Fruit fly (Drosophila melanogaster) whole organism, embryonic: ENCODE data around the gene CG34451.

Source experiments
- Aef1 ChIP-seq: fragments of 200-800 bp; sonication (Bioruptor generic); IDR thresholded peaks from 3 replicates; pipeline ENCODE4 v1.3.6; 2022; ENCODE audit warnings: missing biosample characterization, missing genetic modification characterization
- Antp ChIP-seq: fragments of 200-800 bp; sonication (Bioruptor generic); optimal IDR thresholded peaks from 3 replicates; lab custom pipeline; 2016; ENCODE audit warnings: missing biosample characterization, missing genetic modification characterization
- CG10543 ChIP-seq: fragments of 200-800 bp; sonication (Bioruptor generic); optimal IDR thresholded peaks from 3 replicates; lab custom pipeline; 2017; ENCODE audit warnings: missing biosample characterization, mild to moderate bottlenecking, missing genetic modification characterization, moderate library complexity
- CG11398 ChIP-seq: fragments of 200-800 bp; sonication (Bioruptor generic); optimal IDR thresholded peaks from 2 replicates; lab custom pipeline; 2016; ENCODE audit warnings: missing biosample characterization, missing genetic modification characterization
- CG13123 ChIP-seq: fragments of 200-800 bp; sonication (Bioruptor generic); optimal IDR thresholded peaks from 2 replicates; lab custom pipeline; 2016; ENCODE audit warnings: missing biosample characterization, missing genetic modification characterization
- CG13296 ChIP-seq: fragments of 200-800 bp; sonication (Bioruptor generic); optimal IDR thresholded peaks from 3 replicates; lab custom pipeline; 2018; ENCODE audit warnings: missing biosample characterization, mild to moderate bottlenecking, missing genetic modification characterization
- CG13775 ChIP-seq: fragments of 200-800 bp; sonication (Bioruptor generic); optimal IDR thresholded peaks from 3 replicates; lab custom pipeline; 2017; ENCODE audit warnings: missing biosample characterization, mild to moderate bottlenecking, missing genetic modification characterization
- CG14014 ChIP-seq: fragments of 200-800 bp; sonication (Bioruptor generic); IDR thresholded peaks from 2 replicates; pipeline ENCODE4 v1.3.6; 2022; ENCODE audit warnings: missing biosample characterization, missing genetic modification characterization
- CG14441 ChIP-seq: fragments of 200-800 bp; sonication (Bioruptor generic); IDR thresholded peaks from 2 replicates; pipeline ENCODE4 v1.3.6; 2022; ENCODE audit warnings: missing biosample characterization, missing genetic modification characterization
- CG14710 ChIP-seq: fragments of 200-800 bp; sonication (Bioruptor generic); optimal IDR thresholded peaks from 3 replicates; lab custom pipeline; 2019; ENCODE audit warnings: missing biosample characterization, mild to moderate bottlenecking, missing genetic modification characterization, moderate library complexity
- CG14860 ChIP-seq: fragments of 200-800 bp; sonication (Bioruptor generic); IDR thresholded peaks from 3 replicates; pipeline ENCODE4 v1.3.6; 2022; ENCODE audit warnings: missing biosample characterization, missing genetic modification characterization; ENCODE audit not compliant: partially characterized antibody
- CG15073 ChIP-seq: fragments of 200-800 bp; sonication (Bioruptor generic); optimal IDR thresholded peaks from 2 replicates; lab custom pipeline; 2016; ENCODE audit warnings: missing biosample characterization, missing genetic modification characterization
- CG17385 ChIP-seq: fragments of 200-800 bp; sonication (Bioruptor generic); optimal IDR thresholded peaks from 3 replicates; lab custom pipeline; 2018; ENCODE audit warnings: missing biosample characterization, mild to moderate bottlenecking, missing genetic modification characterization
- CG17802 ChIP-seq: fragments of 200-800 bp; sonication (Bioruptor generic); optimal IDR thresholded peaks from 2 replicates; lab custom pipeline; 2018; ENCODE audit warnings: missing biosample characterization, mild to moderate bottlenecking, missing genetic modification characterization, moderate library complexity
- CG30020 ChIP-seq: fragments of 200-800 bp; optimal IDR thresholded peaks from 2 replicates; lab custom pipeline; 2019; ENCODE audit warnings: missing biosample characterization, mild to moderate bottlenecking, missing genetic modification characterization, moderate library complexity
- CG3065 ChIP-seq: fragments of 200-800 bp; sonication (Bioruptor generic); optimal IDR thresholded peaks from 2 replicates; lab custom pipeline; 2016; ENCODE audit warnings: missing biosample characterization, missing genetic modification characterization
- CG31441 ChIP-seq: fragments of 200-800 bp; sonication (Bioruptor generic); IDR thresholded peaks from 2 replicates; pipeline ENCODE4 v1.3.6; 2022; ENCODE audit warnings: missing biosample characterization, missing genetic modification characterization
- CG3281 ChIP-seq: fragments of 200-800 bp; sonication (Bioruptor generic); optimal IDR thresholded peaks from 3 replicates; lab custom pipeline; 2017; ENCODE audit warnings: missing biosample characterization, mild to moderate bottlenecking, missing genetic modification characterization
- CG6689 ChIP-seq: fragments of 200-800 bp; sonication (Bioruptor generic); IDR thresholded peaks from 2 replicates; pipeline ENCODE4 v1.3.6; 2022; ENCODE audit warnings: missing biosample characterization, missing genetic modification characterization
- CG8765 ChIP-seq: fragments of 200-800 bp; sonication (Bioruptor generic); IDR thresholded peaks from 2 replicates; pipeline ENCODE4 v1.3.6; 2022; ENCODE audit warnings: missing biosample characterization, missing genetic modification characterization
- CG9437 ChIP-seq: fragments of 200-800 bp; sonication (Bioruptor generic); optimal IDR thresholded peaks from 2 replicates; lab custom pipeline; 2018; ENCODE audit warnings: missing biosample characterization, mild to moderate bottlenecking, missing genetic modification characterization
- CG9727 ChIP-seq: fragments of 200-800 bp; sonication (Bioruptor generic); optimal IDR thresholded peaks from 3 replicates; lab custom pipeline; 2017; ENCODE audit warnings: missing biosample characterization, mild to moderate bottlenecking, missing genetic modification characterization
- Deaf1 ChIP-seq: fragments of 200-800 bp; optimal IDR thresholded peaks from 3 replicates; lab custom pipeline; 2019; ENCODE audit warnings: missing biosample characterization, mild to moderate bottlenecking, missing genetic modification characterization, moderate library complexity
- Doc3 ChIP-seq: fragments of 200-800 bp; sonication (Bioruptor generic); IDR thresholded peaks from 3 replicates; pipeline ENCODE4 v1.3.6; 2022; ENCODE audit warnings: missing biosample characterization, missing genetic modification characterization; ENCODE audit not compliant: partially characterized antibody
- ERR ChIP-seq: fragments of 200-800 bp; sonication (Bioruptor generic); optimal IDR thresholded peaks from 2 replicates; lab custom pipeline; 2016; ENCODE audit warnings: missing biosample characterization, missing genetic modification characterization
- Hsf ChIP-seq: fragments of 200-800 bp; sonication (Bioruptor generic); optimal IDR thresholded peaks from 3 replicates; lab custom pipeline; 2016; ENCODE audit warnings: missing biosample characterization, missing genetic modification characterization
- Lpt ChIP-seq: fragments of >200 bp; optimal IDR thresholded peaks from 2 replicates; lab custom pipeline; 2018; ENCODE audit warnings: missing biosample characterization, missing genetic modification characterization
- Meics ChIP-seq: fragments of 200-800 bp; sonication (Bioruptor generic); optimal IDR thresholded peaks from 2 replicates; lab custom pipeline; 2017; ENCODE audit warnings: missing biosample characterization, mild to moderate bottlenecking, missing genetic modification characterization
- Mrtf ChIP-seq: fragments of 200-800 bp; sonication (Bioruptor generic); IDR thresholded peaks from 3 replicates; pipeline ENCODE4 v1.3.6; 2022; ENCODE audit warnings: missing biosample characterization, missing genetic modification characterization
- Oaz ChIP-seq: fragments of 200-800 bp; sonication (Bioruptor generic); IDR thresholded peaks from 2 replicates; pipeline ENCODE4 v1.3.6; 2022; ENCODE audit warnings: missing biosample characterization, missing genetic modification characterization
- Ravus ChIP-seq: fragments of 200-800 bp; sonication (Bioruptor generic); IDR thresholded peaks from 2 replicates; pipeline ENCODE4 v1.3.6; 2022; ENCODE audit warnings: missing biosample characterization, missing genetic modification characterization
- Xbp1 ChIP-seq: fragments of 200-800 bp; sonication (Bioruptor generic); optimal IDR thresholded peaks from 3 replicates; lab custom pipeline; 2016; ENCODE audit warnings: missing biosample characterization, mild to moderate bottlenecking, missing genetic modification characterization
- bab2 ChIP-seq: fragments of 200-800 bp; sonication (Bioruptor generic); optimal IDR thresholded peaks from 2 replicates; lab custom pipeline; 2016; ENCODE audit warnings: missing biosample characterization, missing genetic modification characterization
- bbx ChIP-seq: fragments of 200-800 bp; sonication (Bioruptor generic); IDR thresholded peaks from 2 replicates; pipeline ENCODE4 v1.3.6; 2022; ENCODE audit warnings: missing biosample characterization, missing genetic modification characterization; ENCODE audit not compliant: partially characterized antibody
- bsh ChIP-seq, 2 experiments: fragments of 200-800 bp; sonication (Bioruptor generic); optimal IDR thresholded peaks; 2 replicates each; lab custom pipeline; 2017 to 2018; ENCODE audit warnings: mild to moderate bottlenecking in 2 of 2, missing biosample characterization in 2 of 2, missing genetic modification characterization in 2 of 2, moderate library complexity in 1 of 2
- chn ChIP-seq: fragments of 200-800 bp; sonication (Bioruptor generic); optimal IDR thresholded peaks from 2 replicates; lab custom pipeline; 2016; ENCODE audit warnings: missing biosample characterization, missing genetic modification characterization
- crc ChIP-seq: fragments of 200-800 bp; sonication (Bioruptor generic); optimal IDR thresholded peaks from 2 replicates; lab custom pipeline; 2016; ENCODE audit warnings: missing biosample characterization, missing genetic modification characterization
- dmrt11E ChIP-seq: fragments of 200-800 bp; sonication (Bioruptor generic); optimal IDR thresholded peaks from 3 replicates; lab custom pipeline; 2018; ENCODE audit warnings: missing biosample characterization, mild to moderate bottlenecking, missing genetic modification characterization, moderate library complexity
- grn ChIP-seq: fragments of 200-800 bp; sonication (Bioruptor generic); optimal IDR thresholded peaks from 3 replicates; lab custom pipeline; 2017; ENCODE audit warnings: missing biosample characterization, missing genetic modification characterization
- ind ChIP-seq: fragments of 200-800 bp; sonication (Bioruptor generic); optimal IDR thresholded peaks from 3 replicates; lab custom pipeline; 2016; ENCODE audit warnings: missing biosample characterization, missing genetic modification characterization
- nmo ChIP-seq: fragments of 200-800 bp; sonication (Bioruptor generic); optimal IDR thresholded peaks from 2 replicates; lab custom pipeline; 2018; ENCODE audit warnings: missing biosample characterization, mild to moderate bottlenecking, missing genetic modification characterization, moderate library complexity
- odd ChIP-seq: fragments of 200-800 bp; sonication (Bioruptor generic); optimal IDR thresholded peaks from 2 replicates; lab custom pipeline; 2017; ENCODE audit warnings: missing biosample characterization, mild to moderate bottlenecking, missing genetic modification characterization
- repo ChIP-seq: fragments of 200-800 bp; sonication (Bioruptor generic); optimal IDR thresholded peaks from 2 replicates; lab custom pipeline; 2016; ENCODE audit warnings: missing biosample characterization, missing genetic modification characterization
- sens-2 ChIP-seq: fragments of 200-800 bp; sonication (Bioruptor generic); IDR thresholded peaks from 2 replicates; pipeline ENCODE4 v1.3.6; 2022; ENCODE audit warnings: missing biosample characterization, missing genetic modification characterization
- sob ChIP-seq: fragments of 200-800 bp; sonication (Bioruptor generic); IDR thresholded peaks from 2 replicates; pipeline ENCODE4 v1.3.6; 2022; ENCODE audit warnings: missing biosample characterization, missing genetic modification characterization
- sug ChIP-seq: fragments of 200-800 bp; optimal IDR thresholded peaks from 2 replicates; lab custom pipeline; 2019; ENCODE audit warnings: missing biosample characterization, mild to moderate bottlenecking, missing genetic modification characterization, moderate library complexity
- trem ChIP-seq: fragments of 200-800 bp; optimal IDR thresholded peaks from 3 replicates; lab custom pipeline; 2019; ENCODE audit warnings: missing biosample characterization, mild to moderate bottlenecking, missing genetic modification characterization, moderate library complexity
- unpg ChIP-seq: fragments of 200-800 bp; sonication (Bioruptor generic); optimal IDR thresholded peaks from 3 replicates; lab custom pipeline; 2018; ENCODE audit warnings: missing biosample characterization, mild to moderate bottlenecking, missing genetic modification characterization, moderate library complexity
- zen2 ChIP-seq: fragments of 200-800 bp; sonication (Bioruptor generic); IDR thresholded peaks from 3 replicates; pipeline ENCODE4 v1.3.6; 2022; ENCODE audit warnings: missing biosample characterization, missing genetic modification characterization; ENCODE audit not compliant: partially characterized antibody

Gene CG34451

dm6 chr3L:15690711-15691591 lies 917 bp downstream of the CG34451 start (continued):
- TF ChIP-seq repo (GFP tag; lab: Kevin White, UChicago) (peak; percentile 3), dmrt11E (tag; lab: Kevin White, UChicago) (peak; percentile 54), CG13775 (no peak), CG15073 (GFP tag; lab: Kevin White, UChicago) (no peak), chn (GFP tag; lab: Kevin White, UChicago) (no peak), CG8765 (GFP tag; lab: Robert Waterston, UW) (no peak), zen2 (no peak), Deaf1 (tag; lab: Kevin White, UChicago) (peak; percentile 26), Hsf (GFP tag; lab: Kevin White, UChicago) (no peak), Antp (GFP tag; lab: Kevin White, UChicago) (peak; percentile 18), bab2 (GFP tag; lab: Kevin White, UChicago) (no peak), Oaz (GFP tag; lab: Robert Waterston, UW) (peak; percentile 53), CG30020 (peak; percentile 67), sens-2 (GFP tag; lab: Robert Waterston, UW) (no peak), trem (tag; lab: Kevin White, UChicago) (peak; percentile 65), CG14014 (GFP tag; lab: Robert Waterston, UW) (peak; percentile 44; the same call in 1 of the 2 replicates), Doc3 (GFP tag; lab: Robert Waterston, UW) (no peak), ERR (no peak), bbx (no peak), Xbp1 (GFP tag; lab: Kevin White, UChicago) (no peak), nmo (GFP tag; lab: Kevin White, UChicago) (peak; percentile 49), Meics (peak; percentile 70), Aef1 (GFP tag; lab: Robert Waterston, UW) (no peak), CG31441 (peak; percentile 71), CG3281 (GFP tag; lab: Kevin White, UChicago) (peak; percentile 19), sob (GFP tag; lab: Robert Waterston, UW) (no peak), CG11398 (GFP tag; lab: Kevin White, UChicago) (no peak), CG13296 (peak; percentile 30), CG9437 (GFP tag; lab: Kevin White, UChicago) (peak; percentile 13), CG6689 (GFP tag; lab: Robert Waterston, UW) (0 out of 2 replicates have a peak, but pooled peaks have one; percentile 10), ind (GFP tag; lab: Kevin White, UChicago) (peak; percentile 11), CG3065 (GFP tag; lab: Kevin White, UChicago) (no peak), sug (tag; lab: Kevin White, UChicago) (peak; percentile 79), CG17385 (GFP tag; lab: Kevin White, UChicago) (peak; percentile 8), unpg (GFP tag; lab: Kevin White, UChicago) (peak; percentile 67), CG9727 (GFP tag; lab: Kevin White, UChicago) (peak; percentile 24), Mrtf (GFP tag; lab: Robert Waterston, UW) (peak; percentile 45; the same call in 1 of the 3 replicates), Ravus (no peak), CG10543 (GFP tag; lab: Kevin White, UChicago) (peak; percentile 28), Lpt (GFP tag; lab: Kevin White, UChicago) (no peak), CG14710 (tag; lab: Kevin White, UChicago) (peak; percentile 77), bsh (GFP tag; optimal IDR thresholded peaks at IDR 0.05; lab: Kevin White, UChicago) (peak in 1 of 2 experiments; percentile 55), grn (GFP tag; lab: Kevin White, UChicago) (no peak), CG13123 (GFP tag; lab: Kevin White, UChicago) (no peak), CG14860 (no peak), CG14441 (GFP tag; lab: Robert Waterston, UW) (0 out of 2 replicates have a peak, but pooled peaks have one; percentile 19), crc (GFP tag; lab: Kevin White, UChicago) (no peak), odd (GFP tag; lab: Kevin White, UChicago) (peak; percentile 31), CG17802 (tag; lab: Kevin White, UChicago) (no peak)
